Fruit fly (Drosophila melanogaster) whole organism, prepupa: ENCODE measurements around the gene CG13679.

Experiments
- Blimp-1 ChIP-seq: fragments of 200-800 bp; sonication (Bioruptor generic); optimal IDR thresholded peaks from 3 replicates; lab custom pipeline; 2017; ENCODE audit warnings: missing biosample characterization, missing genetic modification characterization, mild to moderate bottlenecking, moderate library complexity, missing genetic modification reagents
- CG10631 ChIP-seq: fragments of 200-800 bp; sonication (Bioruptor generic); optimal IDR thresholded peaks from 2 replicates; lab custom pipeline; 2016; ENCODE audit warnings: missing biosample characterization, missing genetic modification characterization
- CG10669 ChIP-seq: fragments of 200-800 bp; sonication (Bioruptor generic); optimal IDR thresholded peaks from 3 replicates; lab custom pipeline; 2018; ENCODE audit warnings: missing biosample characterization, mild to moderate bottlenecking, missing genetic modification characterization, moderate library complexity
- CG11294 ChIP-seq: fragments of 200-800 bp; sonication (Bioruptor generic); IDR thresholded peaks from 2 replicates; pipeline ENCODE4 v1.3.6; 2022; ENCODE audit warnings: missing biosample characterization, missing genetic modification characterization
- CG1621 ChIP-seq: fragments of 200-800 bp; sonication (Bioruptor generic); optimal IDR thresholded peaks from 3 replicates; lab custom pipeline; 2018; ENCODE audit warnings: missing biosample characterization, mild to moderate bottlenecking, missing genetic modification characterization
- CG16779 ChIP-seq: fragments of 200-800 bp; sonication (Bioruptor generic); optimal IDR thresholded peaks from 3 replicates; lab custom pipeline; 2017; ENCODE audit warnings: missing biosample characterization, mild to moderate bottlenecking, missing genetic modification characterization
- CG34406 ChIP-seq: fragments of 200-800 bp; sonication (Bioruptor generic); optimal IDR thresholded peaks from 3 replicates; lab custom pipeline; 2016; ENCODE audit warnings: missing biosample characterization, missing genetic modification characterization
- CG3919 ChIP-seq: fragments of 200-800 bp; sonication (Bioruptor generic); optimal IDR thresholded peaks from 3 replicates; lab custom pipeline; 2016; ENCODE audit warnings: missing biosample characterization, missing genetic modification characterization
- CG4318 ChIP-seq: fragments of 200-800 bp; sonication (Bioruptor generic); optimal IDR thresholded peaks from 3 replicates; lab custom pipeline; 2017; ENCODE audit warnings: missing biosample characterization, mild to moderate bottlenecking, missing genetic modification characterization
- CG6163 ChIP-seq: fragments of 200-800 bp; sonication (Bioruptor generic); IDR thresholded peaks from 3 replicates; pipeline ENCODE4 v1.3.6; 2022; ENCODE audit warnings: missing biosample characterization, missing genetic modification characterization
- CG6276 ChIP-seq: fragments of 200-800 bp; sonication (Bioruptor generic); optimal IDR thresholded peaks from 2 replicates; lab custom pipeline; 2017; ENCODE audit warnings: missing biosample characterization, mild to moderate bottlenecking, missing genetic modification characterization
- CG6792 ChIP-seq: fragments of 200-800 bp; sonication (Bioruptor generic); optimal IDR thresholded peaks from 3 replicates; lab custom pipeline; 2016; ENCODE audit warnings: missing biosample characterization, missing genetic modification characterization
- CG6808 ChIP-seq: fragments of 200-800 bp; sonication (Bioruptor generic); optimal IDR thresholded peaks from 3 replicates; lab custom pipeline; 2017; ENCODE audit warnings: missing biosample characterization, missing genetic modification characterization, mild to moderate bottlenecking, moderate library complexity, missing genetic modification reagents
- CG6854 ChIP-seq: fragments of 200-800 bp; sonication (Bioruptor generic); optimal IDR thresholded peaks from 2 replicates; lab custom pipeline; 2017; ENCODE audit warnings: missing biosample characterization, mild to moderate bottlenecking, missing genetic modification characterization
- CG7368 ChIP-seq: fragments of 200-800 bp; sonication (Bioruptor generic); optimal IDR thresholded peaks from 3 replicates; lab custom pipeline; 2016; ENCODE audit warnings: missing biosample characterization, missing genetic modification characterization
- CG8119 ChIP-seq: fragments of 200-800 bp; sonication (Bioruptor generic); IDR thresholded peaks from 3 replicates; pipeline ENCODE4 v1.3.6; 2022; ENCODE audit warnings: missing biosample characterization, missing genetic modification characterization
- CG8319 ChIP-seq: fragments of 200-800 bp; sonication (Bioruptor generic); optimal IDR thresholded peaks from 3 replicates; lab custom pipeline; 2016; ENCODE audit warnings: missing biosample characterization, missing genetic modification characterization
- CG9139 ChIP-seq: fragments of 200-800 bp; sonication (Bioruptor generic); optimal IDR thresholded peaks from 3 replicates; lab custom pipeline; 2017; ENCODE audit warnings: missing biosample characterization, mild to moderate bottlenecking, missing genetic modification characterization
- Eip75B ChIP-seq: fragments of 200-800 bp; sonication (Bioruptor generic); optimal IDR thresholded peaks from 3 replicates; lab custom pipeline; 2016; ENCODE audit warnings: missing biosample characterization, missing genetic modification characterization
- Eip78C ChIP-seq: fragments of 200-800 bp; sonication (Bioruptor generic); peaks from one replicate; lab custom pipeline; 2016; ENCODE audit warnings: missing biosample characterization, missing genetic modification characterization
- Eip93F ChIP-seq: fragments of 200-800 bp; sonication (Bioruptor generic); optimal IDR thresholded peaks from 2 replicates; lab custom pipeline; 2016; ENCODE audit warnings: missing biosample characterization, mild to moderate bottlenecking, missing genetic modification characterization
- Ets21C ChIP-seq: fragments of 200-800 bp; sonication (Bioruptor generic); optimal IDR thresholded peaks from 3 replicates; lab custom pipeline; 2016; ENCODE audit warnings: missing biosample characterization, missing genetic modification characterization
- Gug ChIP-seq: fragments of 200-800 bp; sonication (Bioruptor generic); IDR thresholded peaks from 2 replicates; pipeline ENCODE4 v1.3.6; 2022; ENCODE audit warnings: missing biosample characterization, missing genetic modification characterization
- Hr39 ChIP-seq: fragments of 200-800 bp; sonication (Bioruptor generic); optimal IDR thresholded peaks from 2 replicates; lab custom pipeline; 2016; ENCODE audit warnings: missing biosample characterization, missing genetic modification characterization
- Hr4 ChIP-seq: fragments of 200-800 bp; sonication (Bioruptor generic); optimal IDR thresholded peaks from 3 replicates; lab custom pipeline; 2016; ENCODE audit warnings: missing biosample characterization, missing genetic modification characterization
- Lpt ChIP-seq: fragments of 200-800 bp; sonication (Bioruptor generic); optimal IDR thresholded peaks from 3 replicates; lab custom pipeline; 2016; ENCODE audit warnings: missing biosample characterization, missing genetic modification characterization
- Met ChIP-seq: fragments of 200-800 bp; sonication (Bioruptor generic); optimal IDR thresholded peaks from 3 replicates; lab custom pipeline; 2016; ENCODE audit warnings: missing biosample characterization, missing genetic modification characterization
- OdsH ChIP-seq: fragments of 200-800 bp; sonication (Bioruptor generic); optimal IDR thresholded peaks from 3 replicates; lab custom pipeline; 2016; ENCODE audit warnings: missing biosample characterization, missing genetic modification characterization
- Sox102F ChIP-seq: fragments of 200-800 bp; sonication (Bioruptor generic); optimal IDR thresholded peaks from 2 replicates; lab custom pipeline; 2016; ENCODE audit warnings: missing biosample characterization, mild to moderate bottlenecking, missing genetic modification characterization
- Sox15 ChIP-seq: fragments of 200-800 bp; sonication (Bioruptor generic); optimal IDR thresholded peaks from 3 replicates; lab custom pipeline; 2016; ENCODE audit warnings: missing biosample characterization, missing genetic modification characterization
- achi ChIP-seq: fragments of 200-800 bp; sonication (Bioruptor generic); optimal IDR thresholded peaks from 3 replicates; lab custom pipeline; 2016; ENCODE audit warnings: missing biosample characterization, missing genetic modification characterization
- acj6 ChIP-seq: fragments of 200-800 bp; sonication (Bioruptor generic); optimal IDR thresholded peaks from 3 replicates; lab custom pipeline; 2016; ENCODE audit warnings: missing biosample characterization, missing genetic modification characterization
- dac ChIP-seq: fragments of 200-800 bp; sonication (Bioruptor generic); optimal IDR thresholded peaks from 2 replicates; lab custom pipeline; 2017; ENCODE audit warnings: missing biosample characterization, mild to moderate bottlenecking, missing genetic modification characterization
- dsx ChIP-seq: fragments of 200-800 bp; optimal IDR thresholded peaks from 3 replicates; lab custom pipeline; 2019; ENCODE audit warnings: missing biosample characterization, mild to moderate bottlenecking, missing genetic modification characterization, moderate library complexity; ENCODE audit not compliant: poor library complexity, severe bottlenecking
- eg ChIP-seq: fragments of 200-800 bp; sonication (Bioruptor generic); IDR thresholded peaks from 3 replicates; pipeline ENCODE4 v1.3.6; 2022; ENCODE audit warnings: missing biosample characterization, missing genetic modification characterization
- esn ChIP-seq: fragments of 200-800 bp; sonication (Bioruptor generic); optimal IDR thresholded peaks from 2 replicates; lab custom pipeline; 2016; ENCODE audit warnings: missing biosample characterization, mild to moderate bottlenecking, missing genetic modification characterization, moderate library complexity
- fd59A ChIP-seq: fragments of 200-800 bp; sonication (Bioruptor generic); optimal IDR thresholded peaks from 2 replicates; lab custom pipeline; 2017; ENCODE audit warnings: missing biosample characterization, mild to moderate bottlenecking, missing genetic modification characterization, missing genetic modification reagents
- fd85E ChIP-seq: fragments of 200-800 bp; sonication (Bioruptor generic); optimal IDR thresholded peaks from 3 replicates; lab custom pipeline; 2016; ENCODE audit warnings: missing biosample characterization, missing genetic modification characterization
- fkh ChIP-seq: fragments of 200-800 bp; sonication (Bioruptor generic); optimal IDR thresholded peaks from 3 replicates; lab custom pipeline; 2017; ENCODE audit warnings: missing biosample characterization, mild to moderate bottlenecking, missing genetic modification characterization, moderate library complexity
- spab ChIP-seq: fragments of 200-800 bp; sonication (Bioruptor generic); optimal IDR thresholded peaks from 2 replicates; lab custom pipeline; 2017; ENCODE audit warnings: missing biosample characterization, mild to moderate bottlenecking, missing genetic modification characterization, missing genetic modification reagents
- ss ChIP-seq, 2 experiments: fragments of 200-800 bp; sonication (Bioruptor generic); optimal IDR thresholded peaks; 2 replicates in 1 of 2; 3 replicates in 1 of 2; lab custom pipeline; 2017 to 2018; ENCODE audit warnings: mild to moderate bottlenecking in 2 of 2, missing biosample characterization in 2 of 2, missing genetic modification characterization in 2 of 2, moderate library complexity in 1 of 2

CG13679 gene

DNA sequence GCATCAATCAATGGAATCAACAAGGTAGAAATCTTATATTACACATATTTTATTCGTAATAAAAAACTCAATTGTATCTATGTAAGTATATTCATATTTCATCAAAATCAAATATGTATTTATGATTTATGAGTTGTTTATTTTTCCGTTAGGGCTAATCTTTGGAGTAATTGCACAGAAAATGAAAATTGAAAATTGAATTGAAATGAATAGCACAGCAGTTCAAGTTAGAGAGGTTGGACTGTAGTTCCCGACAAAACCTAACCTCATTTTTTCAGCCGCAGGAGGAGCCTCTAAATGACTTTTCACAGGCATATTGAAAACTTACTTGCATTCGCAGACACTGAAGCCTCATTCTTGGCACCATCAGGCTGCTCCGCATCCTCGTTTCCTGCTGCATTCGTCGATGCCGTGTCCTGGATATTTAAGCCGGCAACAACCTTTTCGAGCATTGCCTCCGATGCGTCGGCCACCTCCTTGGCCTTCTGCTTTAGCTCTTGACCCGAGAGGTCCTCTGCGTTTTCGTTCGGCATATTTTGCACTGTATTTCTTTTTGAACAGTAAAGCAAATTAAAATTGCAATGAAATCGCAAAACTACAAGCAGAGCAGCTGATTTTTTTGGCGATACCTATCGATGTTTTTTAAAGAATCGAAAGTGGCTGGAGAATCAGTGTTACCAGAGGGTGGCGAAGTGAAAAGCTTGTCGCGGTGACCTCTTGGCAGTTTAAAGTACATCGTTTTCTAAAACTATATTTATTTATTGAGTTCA, 24.6 kb upstream of the CG13679 start, which contains the start of gene Nmt (continued):
- no peak for TF ChIP-seq CG6808 (GFP tag; lab: Kevin White, UChicago)
- peak; percentile 51; the same call in 1 of the 3 replicates for TF ChIP-seq eg (GFP tag; lab: Robert Waterston, UW)
- no peak for TF ChIP-seq Blimp-1
- no peak for TF ChIP-seq Eip93F (GFP tag; lab: Kevin White, UChicago)
- TF ChIP-seq OdsH (GFP tag; lab: Kevin White, UChicago) = peak; percentile 56
- peak; percentile 42 for TF ChIP-seq Hr39 (GFP tag; lab: Kevin White, UChicago)
- TF ChIP-seq CG7368 (GFP tag; lab: Kevin White, UChicago) = no peak
- peak; percentile 46 for TF ChIP-seq esn (GFP tag; lab: Kevin White, UChicago)
- no peak for TF ChIP-seq fd85E (GFP tag; lab: Kevin White, UChicago)
- TF ChIP-seq Sox15 (GFP tag; lab: Kevin White, UChicago) = peak; percentile 13
- peak; percentile 60 for TF ChIP-seq CG3919 (GFP tag; lab: Kevin White, UChicago)
- no peak for TF ChIP-seq CG1621 (tag; lab: Kevin White, UChicago)
- TF ChIP-seq Ets21C (GFP tag; lab: Kevin White, UChicago) = no peak

DNA sequence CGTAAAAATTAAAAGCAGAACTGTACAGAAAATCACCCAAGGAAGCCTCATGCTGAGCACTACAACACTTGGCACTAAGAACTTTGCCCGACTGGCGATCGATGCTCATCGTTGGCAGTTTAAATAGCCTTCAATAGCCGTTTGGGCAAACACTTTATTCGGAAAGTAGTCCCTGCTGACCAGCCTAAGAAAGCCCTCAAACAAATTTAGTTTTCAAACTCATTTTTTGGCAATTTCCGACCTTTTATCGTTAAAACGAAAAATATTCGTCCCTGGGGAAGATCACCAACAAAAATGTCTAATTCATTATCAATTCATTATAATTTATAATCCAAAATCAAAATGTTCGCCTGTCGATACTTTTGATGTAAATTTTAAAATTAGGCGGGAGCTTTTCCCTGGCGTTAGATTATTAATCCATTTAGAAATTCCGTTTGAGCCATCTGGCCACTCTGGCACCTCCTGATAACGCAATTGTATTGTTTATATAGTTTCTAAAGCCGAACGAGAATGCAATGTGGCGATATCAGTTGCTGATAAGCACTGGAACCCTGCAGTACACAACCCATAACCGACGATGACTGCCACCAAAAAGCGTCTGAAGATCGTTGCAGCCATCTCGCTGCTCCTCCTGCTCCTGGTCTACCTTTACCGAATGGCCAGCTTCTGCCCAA, 22.0 kb upstream of the CG13679 start, which contains the start of the genes mthl7 and Uxs:
Gene mthl7, minus strand, starts transcription at position 51 of the 674 bp plus-strand sequence.
Gene Uxs, plus strand, starts transcription at position 460 of the 674 bp plus-strand sequence.
- no peak for TF ChIP-seq CG9139
- TF ChIP-seq fd59A (GFP tag; lab: Kevin White, UChicago) = no peak
- no peak for TF ChIP-seq CG11294 (GFP tag; lab: Robert Waterston, UW)
- peak; percentile 34 for TF ChIP-seq Eip78C (GFP tag; lab: Kevin White, UChicago)
- TF ChIP-seq spab = no peak
- no peak for TF ChIP-seq CG16779 (tag; lab: Kevin White, UChicago)
- peak; percentile 65 for TF ChIP-seq fkh (GFP tag; lab: Kevin White, UChicago)
- TF ChIP-seq CG6854 = peak; percentile 56
- TF ChIP-seq Sox102F (GFP tag; lab: Kevin White, UChicago) = no peak
- TF ChIP-seq CG7368 (GFP tag; lab: Kevin White, UChicago) = no peak
- no peak for TF ChIP-seq acj6 (GFP tag; lab: Kevin White, UChicago)
- no peak for TF ChIP-seq CG6276 (GFP tag; lab: Kevin White, UChicago)
- no peak for TF ChIP-seq CG34406 (GFP tag; lab: Kevin White, UChicago)
- TF ChIP-seq CG10631 (GFP tag; lab: Kevin White, UChicago) = no peak
- TF ChIP-seq CG8119 (GFP tag; lab: Robert Waterston, UW) = no peak

DNA sequence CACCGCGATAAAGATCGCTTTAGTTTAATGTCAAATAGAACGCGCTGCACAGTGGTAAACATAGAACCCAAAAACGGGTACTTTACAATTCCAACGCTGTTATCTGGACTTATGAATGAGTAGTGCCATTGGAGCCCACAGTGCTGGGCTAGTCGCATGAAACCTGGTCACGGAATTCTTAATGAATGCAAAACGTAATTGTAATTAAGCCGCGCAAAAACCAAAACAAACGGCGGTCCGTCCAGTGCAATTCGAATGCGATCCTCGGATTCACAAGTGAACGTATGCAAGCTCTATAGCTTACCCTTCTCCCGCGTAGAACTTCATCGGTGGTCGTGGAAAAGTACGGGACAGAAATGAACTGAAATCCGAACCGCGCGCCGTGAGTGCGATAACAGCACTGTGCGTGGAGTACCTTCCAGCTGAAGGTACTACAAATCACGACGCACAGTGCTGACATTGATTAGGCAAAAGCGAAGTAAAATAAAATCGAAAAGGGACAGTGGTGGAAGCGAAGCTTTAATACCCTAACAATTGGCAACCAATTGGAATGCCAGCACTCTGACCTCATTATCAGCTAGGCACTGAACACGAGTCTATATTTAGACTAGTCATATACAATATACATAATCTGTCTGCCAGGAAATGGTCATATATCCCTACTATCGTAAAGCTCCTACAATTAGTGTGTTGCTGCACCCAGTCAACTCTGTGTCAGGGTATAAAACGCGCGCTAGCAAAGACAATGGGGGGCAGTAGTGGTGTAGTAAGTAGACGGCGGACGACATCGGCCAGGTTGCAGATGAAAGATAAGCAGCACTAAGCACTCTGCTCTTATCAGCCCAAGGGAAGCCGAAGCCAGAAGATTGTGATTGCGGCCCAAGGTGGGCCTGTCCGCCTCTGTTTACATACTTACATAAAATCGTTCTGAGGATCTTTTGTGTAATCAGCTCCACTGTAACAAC, 17.0 kb upstream of the CG13679 start:
- peak; percentile 46 for TF ChIP-seq CG8319
- TF ChIP-seq CG8119 (GFP tag; lab: Robert Waterston, UW) = peak; percentile 50
- TF ChIP-seq CG4318 = peak; percentile 13
- TF ChIP-seq CG6792 = peak; percentile 63
- no peak for TF ChIP-seq Eip93F (GFP tag; lab: Kevin White, UChicago)
- TF ChIP-seq CG10669 (GFP tag; lab: Kevin White, UChicago) = peak; percentile 67
- peak; percentile 60 for TF ChIP-seq achi (GFP tag; lab: Kevin White, UChicago)
- TF ChIP-seq CG16779 (tag; lab: Kevin White, UChicago) = peak; percentile 55
- TF ChIP-seq Eip75B (GFP tag; lab: Kevin White, UChicago) = peak; percentile 63
- TF ChIP-seq CG6808 (GFP tag; lab: Kevin White, UChicago) = peak; percentile 45
- peak; percentile 21 for TF ChIP-seq Ets21C (GFP tag; lab: Kevin White, UChicago)
- TF ChIP-seq Met (GFP tag; lab: Kevin White, UChicago) = no peak
- peak; percentile 40 for TF ChIP-seq Lpt
- TF ChIP-seq spab = peak; percentile 53
- TF ChIP-seq CG11294 (GFP tag; lab: Robert Waterston, UW) = peak; percentile 32; the same call in 1 of the 2 replicates
- TF ChIP-seq dsx (GFP tag; lab: Kevin White, UChicago) = peak; percentile 36
- TF ChIP-seq Gug (GFP tag; lab: Robert Waterston, UW) = peak; percentile 64
- peak in 1 of 2 experiments; percentile 13 for TF ChIP-seq ss (GFP tag; optimal IDR thresholded peaks at IDR 0.05; lab: Kevin White, UChicago)
- peak; percentile 63; the same call in 2 of the 3 replicates for TF ChIP-seq CG6163 (GFP tag; lab: Robert Waterston, UW)
- peak; percentile 74 for TF ChIP-seq Hr4
- TF ChIP-seq dac (GFP tag; lab: Kevin White, UChicago) = peak; percentile 14
